Worm (Caenorhabditis elegans) whole organism, L4/young adult: ENCODE data around the gene C17G10.13.

ENCODE experiments used
- W03F9.2 ChIP-seq: fragments of 150-350 bp; optimal IDR thresholded peaks from 2 replicates; lab custom pipeline; 2014; ENCODE audit warnings: missing biosample characterization, missing genetic modification characterization
- dao-5 ChIP-seq: sonication (generic microtip); optimal IDR thresholded peaks from 2 replicates; lab custom pipeline; 2016; ENCODE audit warnings: missing genotype, missing genetic modification characterization, moderate library complexity, missing compliant biosample characterization
- him-1 ChIP-seq: sonication (generic microtip); optimal IDR thresholded peaks from 2 replicates; lab custom pipeline; 2016; ENCODE audit warnings: missing genotype, missing genetic modification reagents, missing genetic modification characterization, missing compliant biosample characterization

ce11 chrII:5549746-5550145 lies 39.8 kb downstream of the C17G10.13 start, which contains the start of gene C17C3.6:
- TF ChIP-seq him-1 (no peak), dao-5 (no peak), W03F9.2 (no peak)
